Worm (Caenorhabditis elegans): ENCODE measurements around the gene F18E2.15.

The F18E2.15 gene

DNA sequence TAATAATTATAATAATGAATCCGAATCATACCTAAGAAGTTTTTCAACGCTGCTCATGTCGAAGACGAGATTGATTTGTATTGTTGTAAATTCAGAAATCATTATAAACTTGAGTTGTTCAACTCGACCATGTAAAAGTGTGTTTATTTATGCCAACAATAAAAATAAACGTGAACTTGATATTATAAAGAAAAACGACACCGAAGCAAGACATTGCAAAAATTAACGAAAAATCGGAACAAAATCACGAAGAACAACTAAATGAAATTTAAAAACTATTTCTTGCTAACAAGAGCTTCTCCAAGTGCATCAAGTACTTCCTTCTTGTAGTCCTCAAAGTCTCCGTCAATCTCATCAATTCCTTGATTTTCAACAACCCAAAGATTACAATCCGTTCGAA is at the start of gene F18E2.15:
Gene F18E2.15, minus strand, starts transcription at position 101 of the 400 bp plus-strand sequence.
- TF ChIP-seq med-1 (GFP tag; optimal IDR thresholded peaks at IDR 0.05; ENCODE audit: insufficient read depth) (no peak), klf-2 (GFP tag; conservative IDR thresholded peaks at IDR 0.05) (no peak), ztf-29 (GFP tag; IDR thresholded peaks at IDR 0.05) (no peak), T22C8.4 (GFP tag; IDR thresholded peaks at IDR 0.05) (no peak), tab-1 (GFP tag; IDR thresholded peaks at IDR 0.05) (no peak), cog-1 (tag; optimal IDR thresholded peaks at IDR 0.05) (no peak), ref-1 (GFP tag; conservative IDR thresholded peaks at IDR 0.05) (no peak), ztf-23 (GFP tag; IDR thresholded peaks at IDR 0.05) (no peak), flt-1 (GFP tag; IDR thresholded peaks at IDR 0.05) (no peak)

DNA sequence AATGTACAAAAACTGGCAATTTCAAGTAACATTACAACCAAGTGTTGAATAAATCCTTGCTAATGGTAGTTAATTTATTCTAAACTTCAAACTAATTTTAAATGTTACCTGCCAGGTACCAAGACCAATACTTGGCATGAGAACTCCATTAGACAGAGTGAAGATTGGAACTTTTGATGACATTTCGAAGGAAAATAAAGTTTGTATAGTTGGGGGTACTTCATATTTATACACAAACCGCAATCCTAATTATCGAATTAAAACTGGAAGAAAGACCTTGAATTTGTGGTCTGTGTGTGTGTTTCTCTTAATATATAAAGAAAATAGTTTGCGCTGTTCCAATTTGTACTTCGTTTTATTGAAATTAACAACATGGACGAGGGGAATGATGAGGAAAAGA is 49.1 kb upstream of the F18E2.15 start, which contains the start of gene ZC443.1:
Gene ZC443.1, minus strand, starts transcription at position 205 of the 400 bp plus-strand sequence.
- TF ChIP-seq ztf-23 (GFP tag; IDR thresholded peaks at IDR 0.05) (no peak), flt-1 (GFP tag; IDR thresholded peaks at IDR 0.05) (no peak)

- TF ChIP-seq T22C8.4 (GFP tag; IDR thresholded peaks at IDR 0.05): no peak
- TF ChIP-seq ref-1 (GFP tag; conservative IDR thresholded peaks at IDR 0.05): no peak
- no peak for TF ChIP-seq klf-2 (GFP tag; conservative IDR thresholded peaks at IDR 0.05)
- TF ChIP-seq cog-1 (tag; optimal IDR thresholded peaks at IDR 0.05): no peak
- TF ChIP-seq med-1 (GFP tag; optimal IDR thresholded peaks at IDR 0.05; ENCODE audit: insufficient read depth): no peak
- TF ChIP-seq ztf-23 (GFP tag; IDR thresholded peaks at IDR 0.05): no peak
- no peak for TF ChIP-seq flt-1 (GFP tag; IDR thresholded peaks at IDR 0.05)
- no peak for TF ChIP-seq ztf-29 (GFP tag; IDR thresholded peaks at IDR 0.05)
- no peak for TF ChIP-seq tab-1 (GFP tag; IDR thresholded peaks at IDR 0.05)
These were observed 45.4 kb upstream of the F18E2.15 start, which contains the start of gene ZC443.7 for ce11 chrV:12806190-12806589. ZC443.7 (plus strand) TSS chrV:12806490.

ce11 chrV:12803274-12803673 is 42.5 kb upstream of the F18E2.15 start, which contains the start of gene srbc-45:
srbc-45 (plus strand) TSS chrV:12803574.
- no peak for TF ChIP-seq ztf-23 (GFP tag; IDR thresholded peaks at IDR 0.05)

DNA sequence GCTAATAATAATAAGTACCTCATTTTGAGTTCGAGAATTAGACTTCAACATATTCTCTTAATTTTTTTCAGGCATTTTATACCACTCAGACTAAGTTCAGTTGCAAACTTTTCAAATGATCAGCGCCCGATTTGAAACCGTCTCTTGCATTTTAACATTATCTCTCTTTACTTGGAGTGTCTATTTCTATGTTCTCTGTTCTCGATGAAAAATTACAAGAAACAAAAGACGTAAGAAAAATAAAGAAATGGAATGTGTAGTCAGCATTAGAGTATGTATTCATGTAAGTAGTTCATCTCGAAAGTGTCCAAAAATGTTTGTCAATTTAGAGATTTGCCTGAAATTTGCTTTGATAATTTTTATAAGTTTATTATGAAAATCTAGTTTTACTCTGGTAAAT is 39.4 kb upstream of the F18E2.15 start, which contains the start of gene ugt-3:
Gene ugt-3, minus strand, starts transcription at position 101 of the 400 bp plus-strand sequence.
- TF ChIP-seq ztf-29 (GFP tag; IDR thresholded peaks at IDR 0.05): no peak
- no peak for TF ChIP-seq ref-1 (GFP tag; conservative IDR thresholded peaks at IDR 0.05)
- no peak for TF ChIP-seq med-1 (GFP tag; optimal IDR thresholded peaks at IDR 0.05; ENCODE audit: insufficient read depth)
- no peak for TF ChIP-seq cog-1 (tag; optimal IDR thresholded peaks at IDR 0.05)
- no peak for TF ChIP-seq T22C8.4 (GFP tag; IDR thresholded peaks at IDR 0.05)
- no peak for TF ChIP-seq flt-1 (GFP tag; IDR thresholded peaks at IDR 0.05)
- TF ChIP-seq klf-2 (GFP tag; conservative IDR thresholded peaks at IDR 0.05): no peak
- TF ChIP-seq ztf-23 (GFP tag; IDR thresholded peaks at IDR 0.05): no peak
- no peak for TF ChIP-seq tab-1 (GFP tag; IDR thresholded peaks at IDR 0.05)

- no peak for TF ChIP-seq cog-1 (tag; optimal IDR thresholded peaks at IDR 0.05)
- TF ChIP-seq flt-1 (GFP tag; IDR thresholded peaks at IDR 0.05): no peak
- TF ChIP-seq tab-1 (GFP tag; IDR thresholded peaks at IDR 0.05): no peak
- TF ChIP-seq ztf-29 (GFP tag; IDR thresholded peaks at IDR 0.05): no peak
- TF ChIP-seq ref-1 (GFP tag; conservative IDR thresholded peaks at IDR 0.05): no peak
- no peak for TF ChIP-seq med-1 (GFP tag; optimal IDR thresholded peaks at IDR 0.05; ENCODE audit: insufficient read depth)
- TF ChIP-seq ztf-23 (GFP tag; IDR thresholded peaks at IDR 0.05): no peak
- no peak for TF ChIP-seq klf-2 (GFP tag; conservative IDR thresholded peaks at IDR 0.05)
- no peak for TF ChIP-seq T22C8.4 (GFP tag; IDR thresholded peaks at IDR 0.05)
These were observed 37.2 kb upstream of the F18E2.15 start, which contains the start of gene ugt-6 for ce11 chrV:12797992-12798391. ugt-6 (minus strand) TSS chrV:12798224.

DNA sequence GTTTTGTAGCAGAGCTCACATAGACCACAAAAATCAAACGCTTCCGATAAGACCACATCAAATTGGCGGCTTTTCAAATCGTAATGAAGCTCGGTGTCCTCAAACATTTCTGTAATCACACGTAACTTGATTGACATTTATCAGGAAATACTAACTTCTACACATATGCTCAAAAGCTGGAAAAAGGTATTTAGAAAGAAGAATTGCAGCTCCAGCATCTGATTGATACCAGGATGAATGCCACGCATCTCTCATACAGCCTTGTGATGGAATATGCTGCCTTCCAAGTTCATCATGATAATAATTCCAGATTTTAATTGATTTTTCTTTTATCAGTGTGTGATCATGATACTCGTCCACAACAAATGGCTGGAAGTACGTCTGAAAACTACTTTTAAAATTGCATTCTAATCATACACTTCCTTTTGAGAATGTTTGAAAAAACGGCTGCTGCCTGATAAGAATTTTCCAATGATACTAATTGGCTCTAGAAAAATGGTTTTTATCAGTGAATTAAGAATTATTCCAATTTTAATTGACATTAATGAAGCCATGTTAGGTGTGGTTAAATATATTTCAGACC is 36.2 kb upstream of the F18E2.15 start:
- TF ChIP-seq med-1 (GFP tag; optimal IDR thresholded peaks at IDR 0.05; ENCODE audit: insufficient read depth) (no peak), klf-2 (GFP tag; conservative IDR thresholded peaks at IDR 0.05) (no peak), T22C8.4 (GFP tag; IDR thresholded peaks at IDR 0.05) (no peak), flt-1 (GFP tag; IDR thresholded peaks at IDR 0.05) (no peak), cog-1 (tag; optimal IDR thresholded peaks at IDR 0.05) (no peak), ztf-29 (GFP tag; IDR thresholded peaks at IDR 0.05) (no peak), tab-1 (GFP tag; IDR thresholded peaks at IDR 0.05) (no peak), ref-1 (GFP tag; conservative IDR thresholded peaks at IDR 0.05) (no peak), ztf-23 (GFP tag; IDR thresholded peaks at IDR 0.05) (no peak)

DNA sequence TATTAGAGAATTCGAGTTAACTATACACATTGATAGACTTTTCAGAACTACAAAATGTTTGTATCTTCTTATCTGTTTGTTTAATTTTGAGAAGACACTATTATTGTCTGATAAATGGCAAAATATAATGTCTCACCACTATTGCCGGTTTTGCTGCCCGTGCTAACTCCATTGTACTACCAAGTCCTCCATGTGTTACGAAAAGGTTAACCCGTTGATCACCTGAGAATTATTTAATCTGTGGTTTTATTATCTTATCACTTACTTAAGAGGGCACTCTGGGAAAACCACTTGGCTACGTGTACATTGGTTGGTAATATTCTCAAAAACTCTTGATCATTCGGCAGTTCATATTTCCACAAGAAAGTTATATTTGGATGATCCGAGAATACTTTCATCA is 35.1 kb upstream of the F18E2.15 start:
- TF ChIP-seq med-1 (GFP tag; optimal IDR thresholded peaks at IDR 0.05; ENCODE audit: insufficient read depth) (no peak), klf-2 (GFP tag; conservative IDR thresholded peaks at IDR 0.05) (no peak), tab-1 (GFP tag; IDR thresholded peaks at IDR 0.05) (no peak), flt-1 (GFP tag; IDR thresholded peaks at IDR 0.05) (no peak), ref-1 (GFP tag; conservative IDR thresholded peaks at IDR 0.05) (no peak), ztf-29 (GFP tag; IDR thresholded peaks at IDR 0.05) (no peak), cog-1 (tag; optimal IDR thresholded peaks at IDR 0.05) (no peak), ztf-23 (GFP tag; IDR thresholded peaks at IDR 0.05) (no peak), T22C8.4 (GFP tag; IDR thresholded peaks at IDR 0.05) (no peak)

DNA sequence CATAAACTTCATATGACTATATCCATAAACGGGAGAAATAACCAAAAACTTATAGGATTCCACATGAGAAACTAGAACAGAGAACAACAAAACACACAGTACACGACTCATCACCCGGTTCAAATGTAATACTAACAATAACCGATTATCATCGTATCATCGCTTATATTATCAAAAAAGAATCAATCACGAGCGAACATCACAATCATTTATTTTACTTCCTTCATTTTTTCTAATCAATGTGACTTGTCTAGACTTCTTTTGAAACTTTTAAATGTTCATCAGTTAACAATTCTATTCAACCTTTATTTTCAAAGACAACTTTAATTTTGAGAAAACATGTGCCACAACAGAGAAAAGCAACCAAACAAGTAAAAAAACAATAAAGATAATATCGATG is 34.4 kb upstream of the F18E2.15 start, which contains the start of gene ugt-4:
Gene ugt-4, minus strand, starts transcription at position 141 of the 400 bp plus-strand sequence.
- no peak for TF ChIP-seq ref-1 (GFP tag; conservative IDR thresholded peaks at IDR 0.05)
- TF ChIP-seq ztf-29 (GFP tag; IDR thresholded peaks at IDR 0.05): no peak
- TF ChIP-seq cog-1 (tag; optimal IDR thresholded peaks at IDR 0.05): no peak
- no peak for TF ChIP-seq klf-2 (GFP tag; conservative IDR thresholded peaks at IDR 0.05)
- TF ChIP-seq tab-1 (GFP tag; IDR thresholded peaks at IDR 0.05): no peak
- no peak for TF ChIP-seq flt-1 (GFP tag; IDR thresholded peaks at IDR 0.05)
- no peak for TF ChIP-seq T22C8.4 (GFP tag; IDR thresholded peaks at IDR 0.05)
- TF ChIP-seq med-1 (GFP tag; optimal IDR thresholded peaks at IDR 0.05; ENCODE audit: insufficient read depth): no peak
- no peak for TF ChIP-seq ztf-23 (GFP tag; IDR thresholded peaks at IDR 0.05)

- TF ChIP-seq klf-2 (GFP tag; conservative IDR thresholded peaks at IDR 0.05) (no peak), ztf-29 (GFP tag; IDR thresholded peaks at IDR 0.05) (no peak), ref-1 (GFP tag; conservative IDR thresholded peaks at IDR 0.05) (no peak), med-1 (GFP tag; optimal IDR thresholded peaks at IDR 0.05; ENCODE audit: insufficient read depth) (no peak), tab-1 (GFP tag; IDR thresholded peaks at IDR 0.05) (no peak), ztf-23 (GFP tag; IDR thresholded peaks at IDR 0.05) (no peak), flt-1 (GFP tag; IDR thresholded peaks at IDR 0.05) (no peak)
These were observed 31.9 kb upstream of the F18E2.15 start, which contains the start of gene ugt-5 for ce11 chrV:12792752-12793151. ugt-5 (minus strand) TSS chrV:12792965.
